Worm (Caenorhabditis elegans) whole organism, midembryonic: ENCODE results near the gene xrn-2.

Source experiments
- cog-1 ChIP-seq: sonication (generic microtip); optimal IDR thresholded peaks from 2 replicates; lab custom pipeline; 2016; ENCODE audit warnings: missing genetic modification characterization, missing compliant biosample characterization
- flt-1 ChIP-seq: fragments of 200-800 bp; sonication (Bioruptor generic); IDR thresholded peaks from 2 replicates; pipeline ENCODE4 v1.3.6; 2022; ENCODE audit warnings: missing genetic modification characterization, missing compliant biosample characterization
- klf-2 ChIP-seq: fragments of 200-800 bp; sonication (Bioruptor generic); conservative IDR thresholded peaks from 2 replicates; pipeline ENCODE4 v1.3.6; 2022; ENCODE audit warnings: missing genetic modification reagents, missing genetic modification characterization, missing compliant biosample characterization
- med-1 ChIP-seq: sonication (generic microtip); optimal IDR thresholded peaks from 2 replicates; lab custom pipeline; 2017; ENCODE audit warnings: missing genetic modification characterization, mild to moderate bottlenecking, missing compliant biosample characterization, antibody characterized with exemption, missing genetic modification reagents; ENCODE audit not compliant: insufficient read depth
- ref-1 ChIP-seq: fragments of 200-800 bp; sonication (Bioruptor generic); conservative IDR thresholded peaks from 2 replicates; pipeline ENCODE4 v1.3.6; 2022; ENCODE audit warnings: missing genetic modification reagents, missing genetic modification characterization, missing compliant biosample characterization
- tab-1 ChIP-seq: fragments of 200-800 bp; sonication (Bioruptor generic); IDR thresholded peaks from 2 replicates; pipeline ENCODE4 v1.3.6; 2022; ENCODE audit warnings: missing genetic modification characterization, missing compliant biosample characterization
- ztf-23 ChIP-seq: fragments of 200-800 bp; sonication (Bioruptor generic); IDR thresholded peaks from 2 replicates; pipeline ENCODE4 v1.3.6; 2022; ENCODE audit warnings: missing genetic modification reagents, missing genetic modification characterization, missing compliant biosample characterization
- ztf-29 ChIP-seq: fragments of 200-800 bp; sonication (Bioruptor generic); IDR thresholded peaks from 2 replicates; pipeline ENCODE4 v1.3.6; 2022; ENCODE audit warnings: missing genetic modification reagents, missing genetic modification characterization, missing compliant biosample characterization

DNA sequence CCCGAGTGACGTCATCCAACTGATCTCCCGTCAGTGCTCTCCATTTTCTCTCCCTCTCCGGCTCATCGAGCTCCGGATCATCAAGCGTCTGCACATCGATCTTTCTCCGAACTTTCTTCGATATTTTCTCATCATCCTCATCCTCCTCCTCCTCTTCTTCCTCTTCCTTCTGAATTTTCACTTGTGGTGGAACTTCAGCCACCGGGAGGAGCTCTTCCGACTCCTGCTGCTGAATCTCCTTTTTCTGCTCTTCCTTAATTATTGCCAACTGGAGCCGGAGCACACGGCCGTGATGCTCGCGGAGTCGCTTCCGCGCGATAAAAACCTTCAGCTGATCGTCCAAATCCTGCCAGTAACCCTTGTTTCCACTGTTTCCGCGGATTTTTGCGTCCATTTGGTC is 19.3 kb upstream of the xrn-2 start:
- TF ChIP-seq ztf-23 (no peak), ref-1 (GFP tag; lab: Robert Waterston, UW) (no peak), flt-1 (no peak), klf-2 (GFP tag; lab: Robert Waterston, UW) (no peak), cog-1 (tag; lab: Kevin White, UChicago) (no peak), tab-1 (GFP tag; lab: Robert Waterston, UW) (no peak), med-1 (GFP tag; lab: Kevin White, UChicago) (no peak), ztf-29 (GFP tag; lab: Robert Waterston, UW) (no peak)
